Worm (Caenorhabditis elegans) whole organism, midembryonic: ENCODE results near the gene C36A4.10.

Experiments
- T22C8.4 ChIP-seq: fragments of 200-800 bp; sonication (Bioruptor generic); IDR thresholded peaks from 2 replicates; pipeline ENCODE4 v1.3.6; 2022; ENCODE audit warnings: missing genetic modification characterization, missing compliant biosample characterization
- cog-1 ChIP-seq: sonication (generic microtip); optimal IDR thresholded peaks from 2 replicates; lab custom pipeline; 2016; ENCODE audit warnings: missing genetic modification characterization, missing compliant biosample characterization
- flt-1 ChIP-seq: fragments of 200-800 bp; sonication (Bioruptor generic); IDR thresholded peaks from 2 replicates; pipeline ENCODE4 v1.3.6; 2022; ENCODE audit warnings: missing genetic modification characterization, missing compliant biosample characterization
- klf-2 ChIP-seq: fragments of 200-800 bp; sonication (Bioruptor generic); conservative IDR thresholded peaks from 2 replicates; pipeline ENCODE4 v1.3.6; 2022; ENCODE audit warnings: missing genetic modification reagents, missing genetic modification characterization, missing compliant biosample characterization
- med-1 ChIP-seq: sonication (generic microtip); optimal IDR thresholded peaks from 2 replicates; lab custom pipeline; 2017; ENCODE audit warnings: missing genetic modification characterization, mild to moderate bottlenecking, missing compliant biosample characterization, antibody characterized with exemption, missing genetic modification reagents; ENCODE audit not compliant: insufficient read depth
- ref-1 ChIP-seq: fragments of 200-800 bp; sonication (Bioruptor generic); conservative IDR thresholded peaks from 2 replicates; pipeline ENCODE4 v1.3.6; 2022; ENCODE audit warnings: missing genetic modification reagents, missing genetic modification characterization, missing compliant biosample characterization
- tab-1 ChIP-seq: fragments of 200-800 bp; sonication (Bioruptor generic); IDR thresholded peaks from 2 replicates; pipeline ENCODE4 v1.3.6; 2022; ENCODE audit warnings: missing genetic modification characterization, missing compliant biosample characterization
- ztf-23 ChIP-seq: fragments of 200-800 bp; sonication (Bioruptor generic); IDR thresholded peaks from 2 replicates; pipeline ENCODE4 v1.3.6; 2022; ENCODE audit warnings: missing genetic modification reagents, missing genetic modification characterization, missing compliant biosample characterization
- ztf-29 ChIP-seq: fragments of 200-800 bp; sonication (Bioruptor generic); IDR thresholded peaks from 2 replicates; pipeline ENCODE4 v1.3.6; 2022; ENCODE audit warnings: missing genetic modification reagents, missing genetic modification characterization, missing compliant biosample characterization

Gene C36A4.10

ce11 chrIII:3814421-3814820 is 16.9 kb downstream of the C36A4.10 start:
- TF ChIP-seq med-1 (GFP tag; lab: Kevin White, UChicago): no peak
- no peak for TF ChIP-seq flt-1 (GFP tag; lab: Robert Waterston, UW)
- TF ChIP-seq ztf-23 (GFP tag; lab: Robert Waterston, UW): no peak
- no peak for TF ChIP-seq tab-1
- no peak for TF ChIP-seq klf-2 (GFP tag; lab: Robert Waterston, UW)
- no peak for TF ChIP-seq ref-1 (GFP tag; lab: Robert Waterston, UW)
- no peak for TF ChIP-seq cog-1 (tag; lab: Kevin White, UChicago)
- TF ChIP-seq ztf-29 (GFP tag; lab: Robert Waterston, UW): no peak
- TF ChIP-seq T22C8.4: no peak

ce11 chrIII:3812369-3812993 is 18.8 kb downstream of the C36A4.10 start:
- TF ChIP-seq ztf-23 (GFP tag; lab: Robert Waterston, UW): no peak
- no peak for TF ChIP-seq tab-1
- TF ChIP-seq ztf-29 (GFP tag; lab: Robert Waterston, UW): no peak
- TF ChIP-seq med-1 (GFP tag; lab: Kevin White, UChicago): no peak
- TF ChIP-seq ref-1 (GFP tag; lab: Robert Waterston, UW): no peak
- TF ChIP-seq T22C8.4: no peak
- no peak for TF ChIP-seq klf-2 (GFP tag; lab: Robert Waterston, UW)
- TF ChIP-seq cog-1 (tag; lab: Kevin White, UChicago): no peak
- no peak for TF ChIP-seq flt-1 (GFP tag; lab: Robert Waterston, UW)

ce11 chrIII:3811375-3811924 is 19.8 kb downstream of the C36A4.10 start:
- TF ChIP-seq cog-1 (tag; lab: Kevin White, UChicago) (no peak), klf-2 (GFP tag; lab: Robert Waterston, UW) (no peak), ref-1 (GFP tag; lab: Robert Waterston, UW) (no peak)

ce11 chrIII:3809008-3809407 is 22.3 kb downstream of the C36A4.10 start, which contains the start of gene toh-1:
Gene toh-1 (minus strand): TSS chrIII:3809030.
- TF ChIP-seq T22C8.4 (no peak), cog-1 (tag; lab: Kevin White, UChicago) (no peak), med-1 (GFP tag; lab: Kevin White, UChicago) (no peak), ztf-23 (GFP tag; lab: Robert Waterston, UW) (no peak), tab-1 (no peak), klf-2 (GFP tag; lab: Robert Waterston, UW) (no peak), flt-1 (GFP tag; lab: Robert Waterston, UW) (no peak), ref-1 (GFP tag; lab: Robert Waterston, UW) (no peak), ztf-29 (GFP tag; lab: Robert Waterston, UW) (no peak)

- no peak for TF ChIP-seq ref-1 (GFP tag; lab: Robert Waterston, UW)
- no peak for TF ChIP-seq med-1 (GFP tag; lab: Kevin White, UChicago)
- TF ChIP-seq cog-1 (tag; lab: Kevin White, UChicago): no peak
- TF ChIP-seq ztf-23 (GFP tag; lab: Robert Waterston, UW): no peak
- TF ChIP-seq ztf-29 (GFP tag; lab: Robert Waterston, UW): no peak
- no peak for TF ChIP-seq flt-1 (GFP tag; lab: Robert Waterston, UW)
- TF ChIP-seq T22C8.4: no peak
- no peak for TF ChIP-seq tab-1
- TF ChIP-seq klf-2 (GFP tag; lab: Robert Waterston, UW): no peak
Measured at ce11 chrIII:3807590-3807989, 23.7 kb downstream of the C36A4.10 start.

ce11 chrIII:3806883-3807282 is 24.4 kb downstream of the C36A4.10 start:
- TF ChIP-seq T22C8.4: no peak
- TF ChIP-seq ref-1 (GFP tag; lab: Robert Waterston, UW): no peak
- TF ChIP-seq ztf-29 (GFP tag; lab: Robert Waterston, UW): no peak
- TF ChIP-seq tab-1: no peak
- no peak for TF ChIP-seq flt-1 (GFP tag; lab: Robert Waterston, UW)
- TF ChIP-seq cog-1 (tag; lab: Kevin White, UChicago): no peak
- TF ChIP-seq med-1 (GFP tag; lab: Kevin White, UChicago): no peak
- no peak for TF ChIP-seq klf-2 (GFP tag; lab: Robert Waterston, UW)
- TF ChIP-seq ztf-23 (GFP tag; lab: Robert Waterston, UW): no peak

ce11 chrIII:3804422-3804821 is 26.9 kb downstream of the C36A4.10 start, which contains the start of gene xbx-5:
Gene xbx-5 (minus strand): TSS chrIII:3804477.
- TF ChIP-seq klf-2 (GFP tag; lab: Robert Waterston, UW) (no peak), tab-1 (no peak), cog-1 (tag; lab: Kevin White, UChicago) (no peak), med-1 (GFP tag; lab: Kevin White, UChicago) (no peak), T22C8.4 (no peak), ztf-23 (GFP tag; lab: Robert Waterston, UW) (no peak)

ce11 chrIII:3803113-3803512 is 28.2 kb downstream of the C36A4.10 start:
- no peak for TF ChIP-seq klf-2 (GFP tag; lab: Robert Waterston, UW)
- no peak for TF ChIP-seq T22C8.4
- TF ChIP-seq ref-1 (GFP tag; lab: Robert Waterston, UW): no peak
- no peak for TF ChIP-seq ztf-23 (GFP tag; lab: Robert Waterston, UW)
- TF ChIP-seq tab-1: no peak
- no peak for TF ChIP-seq cog-1 (tag; lab: Kevin White, UChicago)
- TF ChIP-seq flt-1 (GFP tag; lab: Robert Waterston, UW): no peak
- TF ChIP-seq ztf-29 (GFP tag; lab: Robert Waterston, UW): no peak
- TF ChIP-seq med-1 (GFP tag; lab: Kevin White, UChicago): no peak

ce11 chrIII:3801379-3801894 is 29.8 kb downstream of the C36A4.10 start:
- TF ChIP-seq klf-2 (GFP tag; lab: Robert Waterston, UW) (no peak), med-1 (GFP tag; lab: Kevin White, UChicago) (no peak), ref-1 (GFP tag; lab: Robert Waterston, UW) (no peak), T22C8.4 (peak; percentile 89), cog-1 (tag; lab: Kevin White, UChicago) (peak; percentile 97), ztf-29 (GFP tag; lab: Robert Waterston, UW) (peak; percentile 80; the same call in 1 of the 2 replicates), flt-1 (GFP tag; lab: Robert Waterston, UW) (peak; percentile 55; the same call in 1 of the 2 replicates), tab-1 (no peak), ztf-23 (GFP tag; lab: Robert Waterston, UW) (no peak)
